Fruit fly (Drosophila melanogaster): ENCODE results near the gene Uqcc1.

Gene Uqcc1

DNA sequence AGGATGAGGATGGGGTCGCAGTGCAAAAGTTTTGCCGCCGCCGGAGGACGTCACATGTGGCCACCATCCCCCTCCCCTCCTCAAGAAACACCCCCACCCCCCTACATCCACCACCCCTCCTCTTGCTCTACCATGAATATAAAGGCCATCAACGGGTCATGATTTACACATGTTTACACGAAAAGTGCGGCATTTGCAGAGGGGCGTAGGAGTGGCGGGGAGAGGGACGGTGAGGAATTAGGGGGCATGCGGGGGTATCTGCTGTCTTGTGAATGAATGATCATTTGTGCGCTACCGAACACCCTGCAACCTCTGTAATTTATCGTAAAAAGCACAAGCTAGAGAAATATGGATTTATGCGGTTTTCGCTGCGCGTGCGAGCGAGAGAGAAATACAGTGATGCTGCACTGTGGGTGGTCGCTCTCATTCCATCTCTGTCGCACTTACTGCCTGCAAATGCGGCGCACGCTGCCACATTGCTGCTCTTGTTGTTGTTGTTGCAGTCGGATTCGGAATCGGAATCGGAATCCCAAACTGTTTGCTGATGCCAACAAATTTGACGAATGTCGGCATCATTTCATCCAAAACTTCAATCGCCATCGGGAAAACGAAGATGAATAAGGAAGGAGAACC is 23.3 kb upstream of the Uqcc1 start:
- TF ChIP-seq CG8319 (GFP tag; optimal IDR thresholded peaks at IDR 0.05): no peak
- no peak for TF ChIP-seq CG7368 (GFP tag; optimal IDR thresholded peaks at IDR 0.05)
- TF ChIP-seq CG11762 (GFP tag; optimal IDR thresholded peaks at IDR 0.05; ENCODE audit: insufficient read depth): no peak
- TF ChIP-seq Sox15 (GFP tag; optimal IDR thresholded peaks at IDR 0.05): no peak
- no peak for TF ChIP-seq Ets21C (GFP tag; optimal IDR thresholded peaks at IDR 0.05)
- TF ChIP-seq eg (GFP tag; IDR thresholded peaks at IDR 0.05): no peak
- no peak for TF ChIP-seq fd85E (GFP tag; optimal IDR thresholded peaks at IDR 0.05)
- TF ChIP-seq Eip93F (GFP tag; optimal IDR thresholded peaks at IDR 0.05): no peak
- no peak for TF ChIP-seq achi (GFP tag; optimal IDR thresholded peaks at IDR 0.05)
- TF ChIP-seq pdm3 (GFP tag; optimal IDR thresholded peaks at IDR 0.05): no peak
- no peak for TF ChIP-seq fkh (GFP tag; optimal IDR thresholded peaks at IDR 0.05)
- no peak for TF ChIP-seq topi (GFP tag; optimal IDR thresholded peaks at IDR 0.05)
- TF ChIP-seq salr (GFP tag; optimal IDR thresholded peaks at IDR 0.05): no peak
- no peak for TF ChIP-seq CG15336 (GFP tag; IDR thresholded peaks at IDR 0.05)

- TF ChIP-seq spab (GFP tag; optimal IDR thresholded peaks at IDR 0.05) (no peak), CG6163 (GFP tag; IDR thresholded peaks at IDR 0.05) (no peak), Lpt (GFP tag; optimal IDR thresholded peaks at IDR 0.05) (no peak), CG8319 (GFP tag; optimal IDR thresholded peaks at IDR 0.05) (no peak), fd59A (GFP tag; optimal IDR thresholded peaks at IDR 0.05) (no peak), CG4318 (GFP tag; optimal IDR thresholded peaks at IDR 0.05) (no peak), vri (GFP tag; optimal IDR thresholded peaks at IDR 0.05) (no peak), Hr4 (GFP tag; optimal IDR thresholded peaks at IDR 0.05) (no peak), esn (GFP tag; optimal IDR thresholded peaks at IDR 0.05) (no peak), Hr38 (GFP tag; optimal IDR thresholded peaks at IDR 0.05) (no peak), OdsH (GFP tag; optimal IDR thresholded peaks at IDR 0.05) (no peak), cyc (GFP tag; optimal IDR thresholded peaks at IDR 0.05) (no peak), Smox (GFP tag; optimal IDR thresholded peaks at IDR 0.05) (no peak), Met (GFP tag; optimal IDR thresholded peaks at IDR 0.05) (no peak), Sox14 (GFP tag; optimal IDR thresholded peaks at IDR 0.05) (no peak), CG7368 (GFP tag; optimal IDR thresholded peaks at IDR 0.05) (no peak), CG3032 (tag; optimal IDR thresholded peaks at IDR 0.05) (no peak), Sox15 (GFP tag; optimal IDR thresholded peaks at IDR 0.05) (no peak), acj6 (GFP tag; optimal IDR thresholded peaks at IDR 0.05) (no peak)
Measured at dm6 chr3L:6980553-6980952, 22.6 kb upstream of the Uqcc1 start.

dm6 chr3L:6979387-6980249 is 21.7 kb upstream of the Uqcc1 start, which contains the start of gene Galphai:
TSS of gene Galphai (minus strand) at chr3L:6980044.
- TF ChIP-seq CG6163 (GFP tag; IDR thresholded peaks at IDR 0.05) (no peak), Ets96B (tag; optimal IDR thresholded peaks at IDR 0.05) (no peak), CG3919 (GFP tag; optimal IDR thresholded peaks at IDR 0.05) (peak; percentile 29), CG6792 (GFP tag; optimal IDR thresholded peaks at IDR 0.05) (no peak), net (GFP tag; optimal IDR thresholded peaks at IDR 0.05) (no peak), Lpt (GFP tag; optimal IDR thresholded peaks at IDR 0.05) (no peak), CG10669 (GFP tag; optimal IDR thresholded peaks at IDR 0.05) (no peak), CG8119 (GFP tag; IDR thresholded peaks at IDR 0.05) (peak; percentile 23; the same call in 1 of the 3 replicates), svp (GFP tag) (peak; percentile 90), Eip78C (GFP tag) (peak; percentile 76), eg (GFP tag; IDR thresholded peaks at IDR 0.05) (no peak), CG3032 (tag; optimal IDR thresholded peaks at IDR 0.05) (peak; percentile 27), CG1621 (tag; optimal IDR thresholded peaks at IDR 0.05) (peak; percentile 12), Hr4 (GFP tag; optimal IDR thresholded peaks at IDR 0.05) (no peak), CG9139 (GFP tag; optimal IDR thresholded peaks at IDR 0.05) (no peak), Sox14 (GFP tag; optimal IDR thresholded peaks at IDR 0.05) (peak; percentile 67), CG6854 (GFP tag; optimal IDR thresholded peaks at IDR 0.05) (peak; percentile 56), Eip75B (GFP tag; optimal IDR thresholded peaks at IDR 0.05) (peak; percentile 37), CG7368 (GFP tag; optimal IDR thresholded peaks at IDR 0.05) (no peak), dsx (GFP tag; optimal IDR thresholded peaks at IDR 0.05; ENCODE audit: poor library complexity, severe bottlenecking) (peak; percentile 59), CG11294 (GFP tag; IDR thresholded peaks at IDR 0.05) (no peak), acj6 (GFP tag; optimal IDR thresholded peaks at IDR 0.05) (no peak), ss (GFP tag; optimal IDR thresholded peaks at IDR 0.05) (peak; percentile 63 to 80), CG10631 (GFP tag; optimal IDR thresholded peaks at IDR 0.05) (no peak), esn (GFP tag; optimal IDR thresholded peaks at IDR 0.05) (peak; percentile 31)
